Fruit fly (Drosophila melanogaster): ENCODE measurements around the gene Cals.

DNA sequence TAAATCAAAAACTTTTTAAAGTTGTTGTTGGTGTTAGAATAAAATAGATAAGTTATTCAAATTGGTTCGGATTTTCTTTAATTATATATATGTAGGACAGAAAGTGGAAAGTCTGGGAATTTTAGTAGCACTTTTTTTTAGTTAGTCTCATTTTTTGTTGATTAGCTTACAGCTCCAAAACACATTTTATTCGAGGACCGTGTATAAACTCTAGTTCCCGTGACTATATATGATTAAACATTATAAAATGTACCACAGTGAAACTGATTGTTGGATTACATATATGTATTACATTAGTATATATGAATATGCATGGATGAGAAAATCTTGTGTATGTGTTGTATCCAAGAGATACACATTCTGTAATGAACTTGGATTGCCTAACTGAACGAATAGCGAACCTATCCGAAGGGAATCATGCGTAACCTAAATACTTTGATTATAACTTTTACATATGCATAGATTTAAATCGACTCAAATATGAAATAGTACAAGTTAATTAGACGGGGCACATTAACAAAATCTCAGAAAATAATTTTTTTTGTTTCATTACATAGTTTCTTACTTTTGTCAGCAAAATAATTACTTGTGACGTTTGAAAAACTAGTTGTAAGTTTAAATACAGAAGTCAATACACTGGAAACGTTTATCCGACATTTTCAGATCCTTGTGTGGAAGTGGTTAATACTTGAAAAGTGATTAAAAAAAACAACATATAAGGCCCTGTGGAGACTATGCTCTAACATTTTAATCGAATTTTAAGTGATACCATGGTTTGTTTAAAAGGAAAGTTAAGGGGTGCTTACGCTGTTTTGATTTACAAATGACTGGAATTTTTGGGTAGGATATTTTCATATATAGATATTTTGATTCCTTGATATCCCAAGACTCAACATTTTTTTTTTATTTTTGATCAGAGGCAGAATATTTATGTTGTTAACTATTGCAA, at the start of gene Cals:
- no peak for TF ChIP-seq bbx (GFP tag; IDR thresholded peaks at IDR 0.05; ENCODE audit: partially characterized antibody)
- TF ChIP-seq CG1792 (GFP tag; optimal IDR thresholded peaks at IDR 0.05): no peak
- TF ChIP-seq rib (GFP tag; IDR thresholded peaks at IDR 0.05): no peak
- no peak for TF ChIP-seq CG4424 (GFP tag; optimal IDR thresholded peaks at IDR 0.05)
- TF ChIP-seq Dip3 (GFP tag; optimal IDR thresholded peaks at IDR 0.05): no peak
- TF ChIP-seq br (optimal IDR thresholded peaks at IDR 0.05): no peak
- TF ChIP-seq CG7372 (GFP tag; IDR thresholded peaks at IDR 0.05): no peak
- no peak for TF ChIP-seq kay (GFP tag; optimal IDR thresholded peaks at IDR 0.05)
- TF ChIP-seq Scr (GFP tag; IDR thresholded peaks at IDR 0.05; ENCODE audit: partially characterized antibody): no peak
- no peak for TF ChIP-seq peb (GFP tag; IDR thresholded peaks at IDR 0.05)
